Worm (Caenorhabditis elegans): ENCODE measurements around the gene srgp-1.

The srgp-1 gene

DNA sequence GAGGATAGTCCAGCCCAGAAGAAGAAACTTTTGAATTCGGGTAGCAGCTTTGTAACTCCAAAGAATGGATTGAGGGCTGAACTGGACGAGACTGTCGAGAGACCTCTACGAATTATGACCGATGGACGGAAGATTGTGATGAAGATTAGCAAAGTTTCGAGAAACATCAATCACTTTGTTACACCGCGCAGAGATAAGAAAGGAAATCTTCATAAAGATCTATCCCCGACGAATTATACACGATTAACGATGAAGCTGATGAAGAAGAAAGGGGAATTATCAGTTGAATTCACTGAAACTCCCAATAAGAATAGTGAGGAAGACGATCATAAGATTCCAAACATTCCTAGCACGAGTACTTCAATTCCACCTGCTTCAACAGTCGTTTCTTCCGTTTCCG, 29.4 kb downstream of the srgp-1 start:
- TF ChIP-seq unc-62 (GFP tag; optimal IDR thresholded peaks at IDR 0.05) (peak; percentile 41), nhr-76 (tag; optimal IDR thresholded peaks at IDR 0.05) (no peak), elt-1 (tag; optimal IDR thresholded peaks at IDR 0.05; ENCODE audit: borderline replicate concordance, insufficient read depth) (peak; percentile 94)

ce11 chrIV:11601721-11602405, 31.6 kb downstream of the srgp-1 start:
- TF ChIP-seq ceh-39 (tag; optimal IDR thresholded peaks at IDR 0.05) = peak; percentile 8
- peak; percentile 52 for TF ChIP-seq lin-13 (tag; optimal IDR thresholded peaks at IDR 0.05)
- peak; percentile 33 for TF ChIP-seq drap-1 (GFP tag; optimal IDR thresholded peaks at IDR 0.05)
- no peak for TF ChIP-seq lin-32 (GFP tag; optimal IDR thresholded peaks at IDR 0.05)
- peak; percentile 18 for TF ChIP-seq elt-1 (tag; optimal IDR thresholded peaks at IDR 0.05; ENCODE audit: borderline replicate concordance, insufficient read depth)
- TF ChIP-seq sptf-1 (tag; optimal IDR thresholded peaks at IDR 0.05) = peak; percentile 17
- peak; percentile 49 for TF ChIP-seq pha-4 (tag; optimal IDR thresholded peaks at IDR 0.05)
- TF ChIP-seq ham-2 (GFP tag; optimal IDR thresholded peaks at IDR 0.05) = no peak
- TF ChIP-seq mep-1 (tag; optimal IDR thresholded peaks at IDR 0.05) = peak; percentile 80
- peak; percentile 39 for TF ChIP-seq hlh-1 (tag; optimal IDR thresholded peaks at IDR 0.05)
- TF ChIP-seq ces-1 (GFP tag; optimal IDR thresholded peaks at IDR 0.05) = peak; percentile 22
- peak; percentile 32 for TF ChIP-seq mls-2 (tag; optimal IDR thresholded peaks at IDR 0.05)
- TF ChIP-seq unc-62 (GFP tag; optimal IDR thresholded peaks at IDR 0.05) = peak; percentile 38
- TF ChIP-seq nhr-28 (tag; optimal IDR thresholded peaks at IDR 0.05) = no peak
- TF ChIP-seq lsy-2 (tag; optimal IDR thresholded peaks at IDR 0.05) = peak; percentile 91
- no peak for TF ChIP-seq flh-1 (GFP tag; optimal IDR thresholded peaks at IDR 0.05)
- TF ChIP-seq mab-5 (tag; optimal IDR thresholded peaks at IDR 0.05) = no peak
- peak; percentile 19 for TF ChIP-seq unc-120 (tag; optimal IDR thresholded peaks at IDR 0.05; ENCODE audit: poor library complexity, severe bottlenecking)
- peak; percentile 39 for TF ChIP-seq M03D4.4 (tag; optimal IDR thresholded peaks at IDR 0.05)

- TF ChIP-seq snpc-4 (tag; optimal IDR thresholded peaks at IDR 0.05) = no peak
- no peak for TF ChIP-seq elt-3 (tag; optimal IDR thresholded peaks at IDR 0.05)
These were observed 32.3 kb downstream of the srgp-1 start, which contains the start of gene rps-11 for ce11 chrIV:11602498-11603068. rps-11 (plus strand) TSS chrIV:11602641.

ce11 chrIV:11603265-11603840, 33.1 kb downstream of the srgp-1 start:
- no peak for TF ChIP-seq blmp-1 (tag; optimal IDR thresholded peaks at IDR 0.05)
- no peak for TF ChIP-seq mep-1 (tag; optimal IDR thresholded peaks at IDR 0.05)
- no peak for TF ChIP-seq elt-1 (tag; optimal IDR thresholded peaks at IDR 0.05; ENCODE audit: borderline replicate concordance, insufficient read depth)
- no peak for TF ChIP-seq drap-1 (GFP tag; optimal IDR thresholded peaks at IDR 0.05)
- no peak for TF ChIP-seq ham-2 (GFP tag; optimal IDR thresholded peaks at IDR 0.05)
- TF ChIP-seq nhr-76 (tag; optimal IDR thresholded peaks at IDR 0.05) = no peak
- no peak for TF ChIP-seq lsy-2 (tag; optimal IDR thresholded peaks at IDR 0.05)
- TF ChIP-seq bed-3 (GFP tag; optimal IDR thresholded peaks at IDR 0.05) = no peak
- no peak for TF ChIP-seq hlh-1 (tag; optimal IDR thresholded peaks at IDR 0.05)

DNA sequence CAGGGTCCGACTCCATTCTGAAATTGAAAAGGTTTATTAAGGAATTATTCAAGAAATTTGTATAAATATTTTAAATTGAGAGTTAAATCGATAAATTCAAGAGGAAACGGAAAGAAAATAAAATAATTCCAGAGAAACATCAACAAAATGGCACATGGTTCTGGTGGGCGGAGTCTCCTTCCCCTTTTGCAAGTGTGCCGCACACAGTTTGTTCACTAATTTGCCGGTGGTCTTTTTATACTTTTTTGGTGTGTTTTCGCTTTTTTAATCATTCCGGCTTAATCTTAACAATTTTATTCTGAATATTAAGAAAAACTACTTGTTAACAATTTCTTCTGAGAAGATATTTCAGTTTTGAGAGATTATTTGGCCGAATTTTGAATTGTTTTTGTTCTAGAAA, 34.6 kb downstream of the srgp-1 start, which contains the start of the genes ragc-1 and Y24F12A.1:
Gene ragc-1, minus strand, starts transcription at position 25 of the 400 bp plus-strand sequence.
Gene Y24F12A.1, plus strand, starts transcription at position 346 of the 400 bp plus-strand sequence.
- peak; percentile 40 for TF ChIP-seq ces-1 (GFP tag; optimal IDR thresholded peaks at IDR 0.05)
- no peak for TF ChIP-seq mls-2 (tag; optimal IDR thresholded peaks at IDR 0.05)
- peak; percentile 58 for TF ChIP-seq sptf-1 (tag; optimal IDR thresholded peaks at IDR 0.05)
- TF ChIP-seq sem-2 (GFP tag; optimal IDR thresholded peaks at IDR 0.05) = peak; percentile 39
- no peak for TF ChIP-seq nhr-28 (tag; optimal IDR thresholded peaks at IDR 0.05)
- no peak for TF ChIP-seq snpc-4 (tag; optimal IDR thresholded peaks at IDR 0.05)
- TF ChIP-seq ham-2 (GFP tag; optimal IDR thresholded peaks at IDR 0.05) = no peak
- peak; percentile 12 for TF ChIP-seq nhr-237 (tag; optimal IDR thresholded peaks at IDR 0.05)
- TF ChIP-seq hlh-1 (tag; optimal IDR thresholded peaks at IDR 0.05) = peak; percentile 71
- TF ChIP-seq bed-3 (GFP tag; optimal IDR thresholded peaks at IDR 0.05) = peak; percentile 42
- TF ChIP-seq cnd-1 (tag; optimal IDR thresholded peaks at IDR 0.05) = no peak
- no peak for TF ChIP-seq nhr-76 (tag; optimal IDR thresholded peaks at IDR 0.05)
- TF ChIP-seq lin-13 (tag; optimal IDR thresholded peaks at IDR 0.05) = no peak
- TF ChIP-seq unc-120 (tag; optimal IDR thresholded peaks at IDR 0.05; ENCODE audit: poor library complexity, severe bottlenecking) = peak; percentile 19
- peak; percentile 17 for TF ChIP-seq elt-1 (tag; optimal IDR thresholded peaks at IDR 0.05; ENCODE audit: borderline replicate concordance, insufficient read depth)
- TF ChIP-seq lsy-2 (tag; optimal IDR thresholded peaks at IDR 0.05) = peak; percentile 42
- TF ChIP-seq unc-39 (tag; optimal IDR thresholded peaks at IDR 0.05) = no peak
- TF ChIP-seq unc-62 (GFP tag; optimal IDR thresholded peaks at IDR 0.05) = no peak
- no peak for TF ChIP-seq ceh-83 (GFP tag; optimal IDR thresholded peaks at IDR 0.05)
- no peak for TF ChIP-seq nhr-2 (tag; optimal IDR thresholded peaks at IDR 0.05)
- no peak for TF ChIP-seq ceh-39 (tag; optimal IDR thresholded peaks at IDR 0.05)
- peak; percentile 57 for TF ChIP-seq M03D4.4 (tag; optimal IDR thresholded peaks at IDR 0.05)
- no peak for TF ChIP-seq elt-3 (tag; optimal IDR thresholded peaks at IDR 0.05)
- TF ChIP-seq mab-5 (tag; optimal IDR thresholded peaks at IDR 0.05) = no peak
- TF ChIP-seq tbx-8 (GFP tag; optimal IDR thresholded peaks at IDR 0.05) = no peak
- peak; percentile 36 for TF ChIP-seq pha-4 (tag; optimal IDR thresholded peaks at IDR 0.05)
- no peak for TF ChIP-seq zip-8 (tag; optimal IDR thresholded peaks at IDR 0.05)
- TF ChIP-seq nhr-12 (tag; optimal IDR thresholded peaks at IDR 0.05) = no peak
- TF ChIP-seq mep-1 (tag; optimal IDR thresholded peaks at IDR 0.05) = peak; percentile 75
- TF ChIP-seq flh-1 (GFP tag; optimal IDR thresholded peaks at IDR 0.05) = peak; percentile 10
- no peak for TF ChIP-seq drap-1 (GFP tag; optimal IDR thresholded peaks at IDR 0.05)
- no peak for TF ChIP-seq blmp-1 (tag; optimal IDR thresholded peaks at IDR 0.05)
- TF ChIP-seq lin-32 (GFP tag; optimal IDR thresholded peaks at IDR 0.05) = no peak
- TF ChIP-seq ztf-11 (tag; optimal IDR thresholded peaks at IDR 0.05) = no peak
- peak; percentile 69 for TF ChIP-seq ceh-43 (GFP tag; optimal IDR thresholded peaks at IDR 0.05)
